Fruit fly (Drosophila melanogaster) whole organism, embryonic: ENCODE measurements around the gene Peritrophin-A.
"Not testable (repeated sequence)": the region's sequence is repeated elsewhere in the genome, so short reads cannot be mapped to it uniquely, and the experiment has no call there.

Experiments used
- NC2α ChIP-seq: fragments of 200-800 bp; sonication (Bioruptor generic); optimal IDR thresholded peaks from 2 replicates; lab custom pipeline; 2016; ENCODE audit warnings: missing biosample characterization, missing genetic modification characterization
- dpn ChIP-seq, 2 experiments: fragments of 200-800 bp; sonication (Bioruptor generic); optimal IDR thresholded peaks; 3 replicates each; lab custom pipeline; 2016; ENCODE audit warnings: missing biosample characterization in 2 of 2, missing genetic modification characterization in 2 of 2
- maf-S ChIP-seq: fragments of 200-800 bp; sonication (Bioruptor generic); optimal IDR thresholded peaks from 2 replicates; lab custom pipeline; 2016; ENCODE audit warnings: missing biosample characterization, missing genetic modification characterization
- prd ChIP-seq, 3 experiments: fragments of >200 bp in 2 of 3; fragments of 200-800 bp in 1 of 3; sonication (Bioruptor generic) in 1 of 3; optimal IDR thresholded peaks in 2 of 3; IDR thresholded peaks in 1 of 3; 2 replicates in 2 of 3; 3 replicates in 1 of 3; pipeline versions ENCODE4 v1.3.6 to Lab custom; 2017 to 2022; ENCODE audit warnings: missing biosample characterization in 1 of 3, missing genetic modification characterization in 1 of 3
- seq ChIP-seq: fragments of 200-800 bp; sonication (Bioruptor generic); IDR thresholded peaks from 2 replicates; pipeline ENCODE4 v1.3.6; 2022; ENCODE audit warnings: missing biosample characterization, missing genetic modification characterization

The Peritrophin-A gene

DNA sequence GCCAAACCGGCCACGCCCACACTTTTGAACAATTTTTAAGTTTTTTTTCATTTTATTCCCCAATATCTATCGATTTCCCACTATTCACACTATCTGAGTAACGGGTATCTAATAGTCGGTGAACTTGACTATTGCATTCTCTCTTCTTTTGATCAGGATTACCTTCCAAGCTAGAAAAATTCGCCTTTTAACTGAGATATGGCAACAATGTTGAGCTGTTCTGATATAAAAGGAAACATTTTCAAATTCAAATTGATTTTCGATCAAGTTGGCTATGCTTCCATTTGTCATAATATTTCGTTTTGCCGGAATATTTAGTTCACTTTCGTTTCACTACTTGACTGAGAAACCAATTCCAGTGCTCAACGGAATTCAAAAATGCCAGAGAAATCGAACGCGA is 14.5 kb downstream of the Peritrophin-A start, which contains the start of gene CG42577:
TSS of gene CG42577 (plus strand) at position 301 of the 400 bp plus-strand sequence.
- TF ChIP-seq seq (GFP tag; lab: Robert Waterston, UW); NC2α (GFP tag; lab: Kevin White, UChicago); prd (optimal IDR thresholded peaks at IDR 0.05; lab: Kevin White, UChicago); prd (GFP tag; IDR thresholded peaks at IDR 0.05; lab: Robert Waterston, UW): not testable (repeated sequence)

DNA sequence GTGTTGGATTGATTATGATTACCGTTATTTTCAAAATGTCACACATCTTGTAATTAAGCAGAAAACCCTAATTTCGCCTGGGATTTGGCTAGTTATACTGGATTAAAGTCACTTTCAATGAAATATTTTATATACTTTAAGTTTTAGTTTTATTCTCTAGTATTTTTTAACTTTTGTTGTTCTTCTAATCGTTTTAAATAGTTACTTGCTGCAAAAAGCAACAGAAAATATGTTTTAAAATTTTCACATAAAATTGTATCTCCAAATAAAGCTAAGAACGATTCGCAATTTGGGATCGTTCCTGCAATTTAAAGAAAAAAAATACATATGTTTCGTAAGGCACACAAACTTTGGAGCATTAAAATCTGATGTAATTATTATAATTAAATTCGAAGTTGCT is 25.2 kb downstream of the Peritrophin-A start, which contains the start of gene Inx6:
TSS of gene Inx6 (minus strand) at position 101 of the 400 bp plus-strand sequence.
- TF ChIP-seq dpn (GFP tag; optimal IDR thresholded peaks at IDR 0.05; lab: Kevin White, UChicago) (no peak), maf-S (GFP tag; lab: Kevin White, UChicago) (no peak)
